Worm (Caenorhabditis elegans) whole organism, early embryonic: ENCODE results near the gene cutl-26.

Source experiments
- B0310.2 ChIP-seq: sonication (generic microtip); optimal IDR thresholded peaks from 2 replicates; lab custom pipeline; 2016; ENCODE audit warnings: mild to moderate bottlenecking, missing genetic modification characterization, missing compliant biosample characterization
- F13C5.2 ChIP-seq: sonication (generic microtip); optimal IDR thresholded peaks from 2 replicates; lab custom pipeline; 2017; ENCODE audit warnings: mild to moderate bottlenecking, missing genetic modification characterization, inconsistent platforms, missing compliant biosample characterization
- aly-1 ChIP-seq: sonication (generic microtip); optimal IDR thresholded peaks from 2 replicates; lab custom pipeline; 2016; ENCODE audit warnings: missing genetic modification characterization, missing compliant biosample characterization
- ama-1 ChIP-seq: fragments of 150-350 bp; optimal IDR thresholded peaks from 2 replicates; lab custom pipeline; 2014
- ceh-13 ChIP-seq: fragments of 200-800 bp; sonication (Bioruptor generic); optimal IDR thresholded peaks from 2 replicates; lab custom pipeline; 2018; ENCODE audit warnings: mild to moderate bottlenecking, missing genetic modification characterization, missing compliant biosample characterization
- ceh-36 ChIP-seq: sonication (generic microtip); optimal IDR thresholded peaks from 2 replicates; lab custom pipeline; 2016; ENCODE audit warnings: missing genetic modification characterization, inconsistent platforms, missing compliant biosample characterization
- ets-7 ChIP-seq: sonication (generic microtip); optimal IDR thresholded peaks from 2 replicates; lab custom pipeline; 2016; ENCODE audit warnings: missing genotype, missing genetic modification characterization, missing compliant biosample characterization
- flt-1 ChIP-seq: fragments of 200-800 bp; sonication (Bioruptor generic); IDR thresholded peaks from 2 replicates; pipeline ENCODE4 v1.3.6; 2022; ENCODE audit warnings: missing genetic modification characterization, missing compliant biosample characterization
- hmbx-1 ChIP-seq: sonication (generic microtip); optimal IDR thresholded peaks from 2 replicates; lab custom pipeline; 2016; ENCODE audit warnings: mild to moderate bottlenecking, missing genetic modification characterization, missing compliant biosample characterization
- hmg-4 ChIP-seq: fragments of 200-800 bp; sonication (Bioruptor generic); optimal IDR thresholded peaks from 2 replicates; lab custom pipeline; 2018; ENCODE audit warnings: mild to moderate bottlenecking, missing genetic modification characterization, missing compliant biosample characterization
- hnd-1 ChIP-seq: sonication (generic microtip); optimal IDR thresholded peaks from 2 replicates; lab custom pipeline; 2016; ENCODE audit warnings: missing genetic modification characterization, missing compliant biosample characterization
- pes-1 ChIP-seq: fragments of 200-800 bp; sonication (Bioruptor generic); IDR thresholded peaks from 2 replicates; pipeline ENCODE4 v1.3.6; 2022; ENCODE audit warnings: missing genetic modification reagents, missing genetic modification characterization, missing compliant biosample characterization
- scrt-1 ChIP-seq: fragments of 200-800 bp; sonication (Bioruptor generic); IDR thresholded peaks from 2 replicates; pipeline ENCODE4 v1.3.6; 2022; ENCODE audit warnings: missing genetic modification characterization, missing compliant biosample characterization
- sea-1 ChIP-seq: fragments of 200-800 bp; sonication (Bioruptor generic); conservative IDR thresholded peaks from 2 replicates; pipeline ENCODE4 v1.3.6; 2022; ENCODE audit warnings: missing genetic modification characterization, missing compliant biosample characterization
- tbx-11 ChIP-seq: fragments of 200-800 bp; sonication (Bioruptor generic); IDR thresholded peaks from 2 replicates; pipeline ENCODE4 v1.3.6; 2022; ENCODE audit warnings: missing genetic modification characterization, missing compliant biosample characterization
- tbx-37 ChIP-seq: fragments of 200-800 bp; sonication (Bioruptor generic); conservative IDR thresholded peaks from 2 replicates; pipeline ENCODE4 v1.3.6; 2022; ENCODE audit warnings: missing genetic modification reagents, missing genetic modification characterization, missing compliant biosample characterization
- tra-4 ChIP-seq: sonication (generic microtip); optimal IDR thresholded peaks from 2 replicates; lab custom pipeline; 2017; ENCODE audit warnings: missing genetic modification characterization, missing compliant biosample characterization

The cutl-26 gene

ce11 chrIV:741831-742230, 34.3 kb upstream of the cutl-26 start:
- TF ChIP-seq pes-1 (GFP tag; lab: Robert Waterston, UW) (no peak), hmg-4 (GFP tag; lab: Kevin White, UChicago) (no peak), ceh-36 (tag; lab: Kevin White, UChicago) (no peak), ets-7 (tag; lab: Kevin White, UChicago) (no peak), tbx-37 (GFP tag; lab: Robert Waterston, UW) (no peak), flt-1 (no peak), hnd-1 (tag; lab: Kevin White, UChicago) (no peak), B0310.2 (tag; lab: Kevin White, UChicago) (no peak), sea-1 (GFP tag; lab: Robert Waterston, UW) (no peak), scrt-1 (no peak), ceh-13 (GFP tag; lab: Kevin White, UChicago) (no peak), F13C5.2 (tag; lab: Kevin White, UChicago) (no peak), tbx-11 (GFP tag; lab: Robert Waterston, UW) (no peak)

- no peak for TF ChIP-seq hmbx-1 (tag; lab: Kevin White, UChicago)
- TF ChIP-seq hmg-4 (GFP tag; lab: Kevin White, UChicago), result no peak
- TF ChIP-seq ceh-13 (GFP tag; lab: Kevin White, UChicago), result no peak
- no peak for TF ChIP-seq aly-1 (tag; lab: Kevin White, UChicago)
- TF ChIP-seq ets-7 (tag; lab: Kevin White, UChicago), result no peak
- TF ChIP-seq pes-1 (GFP tag; lab: Robert Waterston, UW), result no peak
These were observed 33.1 kb upstream of the cutl-26 start for ce11 chrIV:740674-741073.

ce11 chrIV:736447-736846, 28.9 kb upstream of the cutl-26 start, which contains the start of gene kvs-5:
Gene kvs-5 (plus strand): TSS chrIV:736747.
- TF ChIP-seq sea-1 (GFP tag; lab: Robert Waterston, UW) (no peak), flt-1 (no peak), B0310.2 (tag; lab: Kevin White, UChicago) (no peak), scrt-1 (no peak), tra-4 (tag; lab: Kevin White, UChicago) (no peak), aly-1 (tag; lab: Kevin White, UChicago) (no peak), ama-1 (lab: Kevin White, UChicago) (no peak), hmg-4 (GFP tag; lab: Kevin White, UChicago) (no peak), pes-1 (GFP tag; lab: Robert Waterston, UW) (no peak), ceh-13 (GFP tag; lab: Kevin White, UChicago) (no peak)

- TF ChIP-seq hnd-1 (tag; lab: Kevin White, UChicago) (no peak), tra-4 (tag; lab: Kevin White, UChicago) (no peak), ama-1 (lab: Kevin White, UChicago) (no peak), flt-1 (no peak), tbx-37 (GFP tag; lab: Robert Waterston, UW) (no peak), ceh-13 (GFP tag; lab: Kevin White, UChicago) (no peak), hmbx-1 (tag; lab: Kevin White, UChicago) (no peak), pes-1 (GFP tag; lab: Robert Waterston, UW) (no peak), ets-7 (tag; lab: Kevin White, UChicago) (no peak)
These were observed 23.4 kb upstream of the cutl-26 start, which contains the start of gene srt-24 for ce11 chrIV:730937-731336. Gene srt-24 (minus strand): TSS chrIV:731037.

- TF ChIP-seq ets-7 (tag; lab: Kevin White, UChicago) (no peak), ama-1 (lab: Kevin White, UChicago) (no peak), sea-1 (GFP tag; lab: Robert Waterston, UW) (no peak), flt-1 (no peak), hmbx-1 (tag; lab: Kevin White, UChicago) (no peak), hnd-1 (tag; lab: Kevin White, UChicago) (no peak), hmg-4 (GFP tag; lab: Kevin White, UChicago) (no peak), ceh-36 (tag; lab: Kevin White, UChicago) (no peak), tbx-37 (GFP tag; lab: Robert Waterston, UW) (no peak), pes-1 (GFP tag; lab: Robert Waterston, UW) (no peak), aly-1 (tag; lab: Kevin White, UChicago) (no peak), F13C5.2 (tag; lab: Kevin White, UChicago) (no peak), tbx-11 (GFP tag; lab: Robert Waterston, UW) (no peak), ceh-13 (GFP tag; lab: Kevin White, UChicago) (no peak), B0310.2 (tag; lab: Kevin White, UChicago) (no peak), tra-4 (tag; lab: Kevin White, UChicago) (no peak), scrt-1 (no peak)
These were observed 20.6 kb upstream of the cutl-26 start, which contains the start of gene Y55F3C.9 for ce11 chrIV:728095-728494. Gene Y55F3C.9 (minus strand): TSS chrIV:728195.

- TF ChIP-seq tbx-11 (GFP tag; lab: Robert Waterston, UW) (no peak), ama-1 (lab: Kevin White, UChicago) (no peak), F13C5.2 (tag; lab: Kevin White, UChicago) (no peak), sea-1 (GFP tag; lab: Robert Waterston, UW) (no peak), aly-1 (tag; lab: Kevin White, UChicago) (no peak)
These were observed 11.8 kb upstream of the cutl-26 start, which contains the start of gene Y55F3C.10 for ce11 chrIV:719351-719750. Gene Y55F3C.10 (minus strand): TSS chrIV:719451.

- TF ChIP-seq hmg-4 (GFP tag; lab: Kevin White, UChicago) (no peak), aly-1 (tag; lab: Kevin White, UChicago) (no peak), hmbx-1 (tag; lab: Kevin White, UChicago) (no peak), sea-1 (GFP tag; lab: Robert Waterston, UW) (no peak), ceh-13 (GFP tag; lab: Kevin White, UChicago) (no peak), tbx-11 (GFP tag; lab: Robert Waterston, UW) (no peak), scrt-1 (no peak), tbx-37 (GFP tag; lab: Robert Waterston, UW) (no peak), F13C5.2 (tag; lab: Kevin White, UChicago) (no peak), flt-1 (no peak), ets-7 (tag; lab: Kevin White, UChicago) (no peak), pes-1 (GFP tag; lab: Robert Waterston, UW) (no peak), hnd-1 (tag; lab: Kevin White, UChicago) (no peak), ama-1 (lab: Kevin White, UChicago) (no peak), B0310.2 (tag; lab: Kevin White, UChicago) (no peak), tra-4 (tag; lab: Kevin White, UChicago) (no peak), ceh-36 (tag; lab: Kevin White, UChicago) (no peak)
These were observed 8.8 kb upstream of the cutl-26 start, which contains the start of gene clec-164 for ce11 chrIV:716323-716722. Gene clec-164 (plus strand): TSS chrIV:716623.
